Worm (Caenorhabditis elegans) whole organism, L4 larva: ENCODE results near the gene Y51H4A.936.

ENCODE experiments used
- ceh-28 ChIP-seq: fragments of 150-350 bp; optimal IDR thresholded peaks from 2 replicates; lab custom pipeline; 2014; ENCODE audit warnings: missing biosample characterization, missing genetic modification reagents, missing genetic modification characterization
- fkh-10 ChIP-seq: fragments of 150-350 bp; optimal IDR thresholded peaks from 2 replicates; lab custom pipeline; 2014; ENCODE audit warnings: missing biosample characterization, missing genetic modification reagents, missing genetic modification characterization
- hlh-30 ChIP-seq: sonication (generic microtip); optimal IDR thresholded peaks from 2 replicates; lab custom pipeline; 2017; ENCODE audit warnings: antibody characterized with exemption, mild to moderate bottlenecking, missing genetic modification characterization, missing compliant biosample characterization; ENCODE audit not compliant: insufficient read depth
- nhr-28 ChIP-seq: fragments of 150-350 bp; optimal IDR thresholded peaks from 2 replicates; lab custom pipeline; 2014; ENCODE audit warnings: missing biosample characterization, missing genetic modification characterization

DNA sequence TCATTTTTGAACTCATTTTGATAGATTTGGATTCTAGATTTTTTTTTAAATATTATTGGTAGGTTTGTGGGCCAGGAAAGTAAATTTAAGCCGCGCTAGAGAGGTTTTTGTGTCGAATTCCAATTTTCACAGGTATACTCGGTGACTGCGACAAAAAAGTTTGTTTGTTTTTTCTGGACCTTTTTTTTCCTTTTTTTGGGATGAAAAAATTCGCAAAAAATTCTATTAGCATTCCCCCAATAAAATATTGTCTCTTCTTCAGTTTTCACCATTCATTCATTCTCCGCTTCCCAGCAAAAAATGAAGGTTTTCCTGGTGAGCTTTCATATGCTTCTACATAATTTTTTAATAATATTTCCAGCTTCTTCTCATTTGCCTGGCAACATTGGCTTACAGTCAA lies at the start of gene Y51H4A.936:
- TF ChIP-seq hlh-30 (tag; lab: Kevin White, UChicago) (no peak), nhr-28 (tag; lab: Kevin White, UChicago) (no peak), ceh-28 (no peak), fkh-10 (GFP tag; lab: Kevin White, UChicago) (no peak)
